Fruit fly (Drosophila melanogaster): ENCODE data around the gene CG15386.

DNA sequence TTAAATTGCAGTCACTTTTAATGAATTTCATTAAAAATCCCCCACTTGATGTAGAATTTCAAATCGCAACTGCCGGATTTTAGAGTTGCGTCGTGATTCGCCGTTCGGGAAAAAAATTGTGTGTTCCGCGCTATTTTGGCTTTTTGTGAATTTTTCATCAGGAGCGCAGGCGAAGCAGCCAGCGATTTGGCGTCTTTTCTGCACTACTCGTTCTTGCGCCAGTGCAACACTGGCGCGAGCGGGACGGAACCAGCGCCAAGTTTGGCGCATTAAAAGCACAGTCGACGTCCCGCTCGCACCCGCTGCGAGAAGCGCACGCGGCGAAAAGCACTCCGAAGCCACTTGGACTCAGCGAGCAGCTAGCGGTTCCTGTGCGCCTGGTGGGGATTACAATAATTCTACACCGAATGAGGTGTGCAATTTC is 23.7 kb downstream of the CG15386 start:
- TF ChIP-seq CG8478 (optimal IDR thresholded peaks at IDR 0.05) = no peak
- peak in 1 of 2 experiments; percentile 10 for TF ChIP-seq CTCF (optimal IDR thresholded peaks at IDR 0.05)

Measured in S2 (cell line).